Fruit fly (Drosophila melanogaster) whole organism: ENCODE data around the gene Mhc.

ENCODE experiments used
- CG8478 ChIP-seq: fragments of >200 bp; optimal IDR thresholded peaks from 2 replicates; lab custom pipeline; 2018; ENCODE audit warnings: inconsistent platforms
- psq ChIP-seq: fragments of >200 bp; optimal IDR thresholded peaks from 2 replicates; lab custom pipeline; 2017
- usp ChIP-seq: fragments of >200 bp; optimal IDR thresholded peaks from 2 replicates; lab custom pipeline; 2017; ENCODE audit warnings: missing biosample characterization, missing genetic modification characterization, mixed read lengths

dm6 chr2L:16766070-16766752, at the start of gene Mhc:
- TF ChIP-seq CG8478 (lab: Kevin White, UChicago) = no peak
- no peak for TF ChIP-seq psq (lab: Kevin White, UChicago)
- TF ChIP-seq usp (GFP tag; lab: Kevin White, UChicago) = no peak
